Worm (Caenorhabditis elegans) whole organism, L2 larva: ENCODE results near the gene Y56A3A.30.
A peak's percentile ranks its signal among the peaks of the same experiment; 100 is the strongest.

ENCODE experiments used
- C34F6.9 ChIP-seq: fragments of 150-350 bp; optimal IDR thresholded peaks from 2 replicates; lab custom pipeline; 2014; ENCODE audit warnings: missing biosample characterization, missing genetic modification characterization
- F13H6.1 ChIP-seq: sonication (generic microtip); optimal IDR thresholded peaks from 2 replicates; lab custom pipeline; 2016; ENCODE audit warnings: missing genetic modification characterization, missing compliant biosample characterization
- R02D3.7 ChIP-seq: fragments of 150-350 bp; optimal IDR thresholded peaks from 2 replicates; lab custom pipeline; 2014; ENCODE audit warnings: missing biosample characterization, missing genetic modification characterization
- Y55F3AM.14 ChIP-seq: fragments of 200-800 bp; sonication (Bioruptor generic); optimal IDR thresholded peaks from 2 replicates; lab custom pipeline; 2018; ENCODE audit warnings: mild to moderate bottlenecking, missing genetic modification characterization, missing compliant biosample characterization
- alr-1 ChIP-seq: fragments of 150-350 bp; optimal IDR thresholded peaks from 2 replicates; lab custom pipeline; 2014; ENCODE audit warnings: missing biosample characterization, missing genetic modification characterization
- crh-2 ChIP-seq: sonication (generic microtip); optimal IDR thresholded peaks from 2 replicates; lab custom pipeline; 2017; ENCODE audit warnings: missing biosample characterization, missing genetic modification characterization
- egl-27 ChIP-seq: sonication (generic microtip); optimal IDR thresholded peaks from 3 replicates; lab custom pipeline; 2017; ENCODE audit warnings: missing biosample characterization, missing genetic modification reagents, missing genetic modification characterization
- elt-1 ChIP-seq: fragments of 150-350 bp; optimal IDR thresholded peaks from 2 replicates; lab custom pipeline; 2014; ENCODE audit warnings: missing biosample characterization, missing genetic modification characterization
- elt-3 ChIP-seq: sonication (generic microtip); optimal IDR thresholded peaks from 2 replicates; lab custom pipeline; 2017; ENCODE audit warnings: missing biosample characterization, missing genetic modification characterization
- lin-11 ChIP-seq: fragments of 150-350 bp; sonication (generic microtip); optimal IDR thresholded peaks from 2 replicates; lab custom pipeline; 2014; ENCODE audit warnings: missing biosample characterization, missing genetic modification characterization, inconsistent platforms, mixed read lengths
- lin-13 ChIP-seq: fragments of 150-350 bp; optimal IDR thresholded peaks from 2 replicates; lab custom pipeline; 2014; ENCODE audit warnings: missing biosample characterization, missing genetic modification reagents, missing genetic modification characterization
- lin-39 ChIP-seq: fragments of 150-350 bp; optimal IDR thresholded peaks from 2 replicates; lab custom pipeline; 2014; ENCODE audit warnings: missing biosample characterization, missing genetic modification reagents, missing genetic modification characterization
- lsy-2 ChIP-seq, 2 experiments: fragments of 150-350 bp in 1 of 2; sonication (generic microtip) in 1 of 2; optimal IDR thresholded peaks; 2 replicates each; lab custom pipeline; 2014 to 2017; ENCODE audit warnings: missing biosample characterization in 2 of 2, missing genetic modification characterization in 2 of 2
- mab-5 ChIP-seq: fragments of 150-350 bp; optimal IDR thresholded peaks from 2 replicates; lab custom pipeline; 2014; ENCODE audit warnings: missing biosample characterization, missing genetic modification characterization
- mbf-1 ChIP-seq: sonication (generic microtip); optimal IDR thresholded peaks from 2 replicates; lab custom pipeline; 2017; ENCODE audit warnings: missing biosample characterization, missing genetic modification characterization
- mdl-1 ChIP-seq, 2 experiments: fragments of 150-350 bp in 1 of 2; sonication (generic microtip) in 1 of 2; optimal IDR thresholded peaks; 2 replicates each; lab custom pipeline; 2017; ENCODE audit warnings: missing biosample characterization in 2 of 2, missing genetic modification characterization in 2 of 2
- nhr-10 ChIP-seq: sonication (generic microtip); optimal IDR thresholded peaks from 2 replicates; lab custom pipeline; 2017; ENCODE audit warnings: missing biosample characterization, missing genetic modification characterization
- nhr-11 ChIP-seq: fragments of 150-350 bp; optimal IDR thresholded peaks from 2 replicates; lab custom pipeline; 2014; ENCODE audit warnings: missing biosample characterization, missing genetic modification characterization
- nhr-12 ChIP-seq: fragments of 150-350 bp; optimal IDR thresholded peaks from 2 replicates; lab custom pipeline; 2014; ENCODE audit warnings: missing biosample characterization, missing genetic modification characterization
- nhr-21 ChIP-seq: fragments of 150-350 bp; optimal IDR thresholded peaks from 2 replicates; lab custom pipeline; 2014; ENCODE audit warnings: missing biosample characterization, missing genetic modification characterization
- nhr-25 ChIP-seq: fragments of 150-350 bp; sonication (generic microtip); optimal IDR thresholded peaks from 3 replicates; lab custom pipeline; 2014; ENCODE audit warnings: missing biosample characterization, missing genetic modification characterization
- nhr-6 ChIP-seq: fragments of 150-350 bp; optimal IDR thresholded peaks from 2 replicates; lab custom pipeline; 2014; ENCODE audit warnings: missing biosample characterization, missing genetic modification characterization
- peb-1 ChIP-seq: fragments of 150-350 bp; optimal IDR thresholded peaks from 2 replicates; lab custom pipeline; 2014; ENCODE audit warnings: missing biosample characterization, missing genetic modification characterization
- sem-4 ChIP-seq: fragments of 150-350 bp; optimal IDR thresholded peaks from 2 replicates; lab custom pipeline; 2014; ENCODE audit warnings: missing biosample characterization, missing genetic modification reagents, missing genetic modification characterization
- sma-3 ChIP-seq: sonication (generic microtip); optimal IDR thresholded peaks from 2 replicates; lab custom pipeline; 2016; ENCODE audit warnings: missing genetic modification reagents, missing genetic modification characterization, missing compliant biosample characterization
- sma-9 ChIP-seq, 2 experiments: fragments of 150-350 bp in 1 of 2; sonication (generic microtip) in 1 of 2; optimal IDR thresholded peaks; 2 replicates each; lab custom pipeline; 2014 to 2016; ENCODE audit warnings: missing genetic modification characterization in 2 of 2, mild to moderate bottlenecking in 1 of 2, missing biosample characterization in 1 of 2, missing compliant biosample characterization in 1 of 2, missing genetic modification reagents in 1 of 2, moderate library complexity in 1 of 2
- snpc-4 ChIP-seq: fragments of 150-350 bp; optimal IDR thresholded peaks from 2 replicates; lab custom pipeline; 2014; ENCODE audit warnings: missing biosample characterization, missing genetic modification characterization
- unc-39 ChIP-seq: fragments of 150-350 bp; optimal IDR thresholded peaks from 2 replicates; lab custom pipeline; 2014; ENCODE audit warnings: missing biosample characterization, missing genetic modification characterization
- unc-55 ChIP-seq: fragments of 150-350 bp; sonication (generic microtip); optimal IDR thresholded peaks from 3 replicates; lab custom pipeline; 2014; ENCODE audit warnings: missing biosample characterization, missing genetic modification reagents, missing genetic modification characterization
- unc-62 ChIP-seq: fragments of 150-350 bp; optimal IDR thresholded peaks from 2 replicates; lab custom pipeline; 2014; ENCODE audit warnings: missing biosample characterization, missing genetic modification reagents, missing genetic modification characterization
- zag-1 ChIP-seq: fragments of 150-350 bp; optimal IDR thresholded peaks from 2 replicates; lab custom pipeline; 2014; ENCODE audit warnings: missing biosample characterization, missing genetic modification characterization
- ztf-11 ChIP-seq: sonication (generic microtip); optimal IDR thresholded peaks from 2 replicates; lab custom pipeline; 2017; ENCODE audit warnings: missing biosample characterization, missing genetic modification characterization
- ztf-4 ChIP-seq: fragments of 150-350 bp; optimal IDR thresholded peaks from 2 replicates; lab custom pipeline; 2014; ENCODE audit warnings: missing biosample characterization, missing genetic modification characterization

Y56A3A.30 gene

ce11 chrIII:11937911-11938310, 41.0 kb downstream of the Y56A3A.30 start (continued):
- no peak for TF ChIP-seq nhr-10 (tag; lab: Kevin White, UChicago)
- TF ChIP-seq nhr-25 (tag; lab: Kevin White, UChicago), result no peak
- no peak for TF ChIP-seq mab-5 (tag; lab: Kevin White, UChicago)
- peak; percentile 16 for TF ChIP-seq sem-4 (tag; lab: Kevin White, UChicago)

DNA sequence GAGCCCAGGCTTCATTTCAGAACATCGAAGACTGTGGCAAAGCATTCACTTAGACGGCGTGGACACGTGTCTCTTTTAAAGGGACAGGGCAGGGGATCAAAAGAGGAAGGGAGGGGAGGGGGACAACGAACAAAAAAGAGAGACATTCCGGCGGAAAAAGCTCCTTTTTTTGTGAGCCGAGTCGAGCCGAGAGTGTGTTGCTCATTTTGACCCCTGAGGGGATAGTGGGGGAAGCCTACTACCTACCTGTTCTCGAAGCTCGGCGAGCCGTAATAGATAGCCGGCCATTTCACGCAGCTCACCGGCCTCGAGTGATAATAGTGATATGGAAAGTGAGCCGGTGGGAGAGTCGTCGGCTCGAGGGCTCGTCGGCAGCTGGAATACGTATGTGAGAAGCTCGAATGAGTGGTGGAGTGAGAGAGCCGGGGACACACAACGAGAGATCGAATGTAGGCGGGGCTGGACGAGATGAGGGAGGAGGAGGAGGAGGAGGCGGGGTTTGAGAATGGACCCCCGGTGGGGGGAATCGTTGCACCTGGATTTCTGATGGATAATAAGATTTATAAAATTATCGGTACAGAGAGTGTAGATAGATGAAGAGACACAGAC, 42.1 kb downstream of the Y56A3A.30 start:
- TF ChIP-seq F13H6.1 (tag; lab: Kevin White, UChicago), result peak; percentile 14
- no peak for TF ChIP-seq elt-1 (tag; lab: Kevin White, UChicago)

- TF ChIP-seq lin-39 (tag; lab: Kevin White, UChicago) (no peak), unc-39 (tag; lab: Kevin White, UChicago) (no peak), ztf-4 (tag; lab: Kevin White, UChicago) (no peak), nhr-6 (no peak), nhr-11 (tag; lab: Kevin White, UChicago) (no peak), unc-62 (GFP tag; lab: Kevin White, UChicago) (no peak), unc-55 (GFP tag; lab: Kevin White, UChicago) (peak; percentile 22), lsy-2 (tag; optimal IDR thresholded peaks at IDR 0.05; lab: Kevin White, UChicago) (peak in 1 of 2 experiments; percentile 20), R02D3.7 (tag; lab: Kevin White, UChicago) (no peak), nhr-12 (no peak), ztf-11 (tag; lab: Kevin White, UChicago) (no peak), sem-4 (tag; lab: Kevin White, UChicago) (peak; percentile 17), peb-1 (tag; lab: Kevin White, UChicago) (no peak), C34F6.9 (tag; lab: Kevin White, UChicago) (peak; percentile 36), F13H6.1 (tag; lab: Kevin White, UChicago) (peak; percentile 58), zag-1 (no peak), nhr-25 (tag; lab: Kevin White, UChicago) (no peak), lin-13 (GFP tag; lab: Kevin White, UChicago) (no peak), lin-11 (tag; lab: Kevin White, UChicago) (peak; percentile 14), alr-1 (tag; lab: Kevin White, UChicago) (no peak), crh-2 (tag; lab: Kevin White, UChicago) (peak; percentile 9), snpc-4 (tag; lab: Kevin White, UChicago) (peak; percentile 11)
Observed at ce11 chrIII:11935948-11936280, 43.0 kb downstream of the Y56A3A.30 start.

DNA sequence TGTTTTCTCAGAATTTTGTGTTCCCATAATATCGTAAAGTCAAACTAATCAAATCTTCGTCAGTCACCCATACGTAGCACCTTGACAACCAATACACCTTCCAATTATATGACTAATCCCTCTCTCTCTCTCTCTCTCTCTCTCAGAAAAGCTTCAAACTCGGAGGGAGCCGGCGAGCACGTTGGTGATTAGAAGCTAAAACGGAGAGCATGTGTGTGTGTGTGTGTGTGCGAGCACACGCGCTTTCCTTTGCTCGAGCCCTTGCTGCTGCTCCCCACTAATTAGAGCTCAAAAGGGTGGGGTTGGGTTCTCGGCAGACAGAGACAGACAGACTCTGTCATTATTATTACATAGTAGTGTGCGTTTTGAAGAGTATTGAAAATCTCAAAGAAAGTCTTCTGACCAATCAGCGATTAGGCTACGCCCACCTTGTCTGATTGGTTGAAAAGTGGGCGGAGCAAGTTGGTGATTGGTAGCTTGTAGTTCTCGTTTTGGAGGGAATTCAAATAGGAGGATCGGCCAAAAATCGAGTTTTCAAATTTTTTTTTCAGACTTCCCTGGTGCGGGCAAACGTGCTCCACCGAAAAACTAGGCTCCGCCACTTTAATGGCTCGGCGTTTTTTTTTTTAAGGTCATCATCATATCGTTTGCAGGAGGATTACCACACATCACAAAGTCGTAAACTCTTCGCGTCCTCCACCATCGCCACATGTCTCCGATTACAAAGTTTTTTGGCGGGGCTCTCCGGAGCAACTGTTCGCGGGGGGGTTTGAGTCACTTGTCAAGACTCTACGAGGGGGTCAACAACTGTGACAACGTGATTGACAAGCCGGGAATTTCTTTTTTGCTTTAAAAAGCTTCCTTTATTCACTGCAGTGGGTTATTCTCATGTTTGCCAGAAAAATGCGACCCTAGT, 43.6 kb downstream of the Y56A3A.30 start:
- TF ChIP-seq mbf-1 (tag; lab: Kevin White, UChicago) (no peak), ztf-11 (tag; lab: Kevin White, UChicago) (no peak), unc-55 (GFP tag; lab: Kevin White, UChicago) (no peak), C34F6.9 (tag; lab: Kevin White, UChicago) (peak; percentile 14), mdl-1 (tag; optimal IDR thresholded peaks at IDR 0.05; lab: Kevin White, UChicago) (peak in 1 of 2 experiments; percentile 2), nhr-21 (peak; percentile 8), sma-9 (GFP tag; optimal IDR thresholded peaks at IDR 0.05; lab: Kevin White, UChicago) (peak; percentile 31), sma-9 (tag; optimal IDR thresholded peaks at IDR 0.05; lab: Kevin White, UChicago) (no peak), lsy-2 (tag; optimal IDR thresholded peaks at IDR 0.05; lab: Kevin White, UChicago) (peak in 1 of 2 experiments; percentile 9), Y55F3AM.14 (GFP tag; lab: Kevin White, UChicago) (peak; percentile 10), sem-4 (tag; lab: Kevin White, UChicago) (peak; percentile 30), F13H6.1 (tag; lab: Kevin White, UChicago) (peak; percentile 7)

- TF ChIP-seq nhr-6 (no peak), elt-3 (tag; lab: Kevin White, UChicago) (no peak), nhr-10 (tag; lab: Kevin White, UChicago) (no peak), lin-39 (tag; lab: Kevin White, UChicago) (no peak), lin-13 (GFP tag; lab: Kevin White, UChicago) (no peak), egl-27 (tag; lab: Kevin White, UChicago) (no peak), sma-3 (GFP tag; lab: Kevin White, UChicago) (no peak), mdl-1 (tag; optimal IDR thresholded peaks at IDR 0.05; lab: Kevin White, UChicago) (no peak)
Observed at ce11 chrIII:11933539-11933938, 45.3 kb downstream of the Y56A3A.30 start, which contains the start of gene dolk-1. dolk-1 (minus strand) TSS chrIII:11933639.
